Worm (Caenorhabditis elegans): ENCODE data around the gene tsen-34.
"Not testable (repeated sequence)": the region's sequence is repeated elsewhere in the genome, so short reads cannot be mapped to it uniquely, and the experiment has no call there.

DNA sequence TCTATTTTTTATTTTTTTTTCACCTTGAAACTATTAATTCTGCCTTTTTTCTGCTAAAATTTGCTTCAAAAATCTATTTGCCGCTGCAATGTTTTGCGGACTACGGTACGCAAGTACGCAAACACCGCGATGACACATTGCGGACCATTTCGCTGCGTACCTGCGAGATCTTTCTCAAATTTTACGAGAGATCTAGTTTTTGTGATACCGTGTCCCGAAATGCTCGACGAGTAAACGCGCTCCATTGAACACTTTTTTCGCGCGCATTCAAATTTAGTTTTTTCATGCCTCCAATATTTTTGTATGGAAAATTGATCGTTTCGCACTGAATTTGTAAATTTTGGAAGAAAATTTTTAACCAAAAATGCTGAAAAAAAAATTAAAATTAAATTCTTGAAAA is 6.5 kb downstream of the tsen-34 start:
- peak; percentile 44 for TF ChIP-seq tbx-2 (tag; optimal IDR thresholded peaks at IDR 0.05)
- not testable (repeated sequence) for TF ChIP-seq ceh-90 (tag; optimal IDR thresholded peaks at IDR 0.05); ama-1 (optimal IDR thresholded peaks at IDR 0.05); mep-1 (tag; optimal IDR thresholded peaks at IDR 0.05); nhr-237 (tag; optimal IDR thresholded peaks at IDR 0.05); lin-13 (GFP tag; optimal IDR thresholded peaks at IDR 0.05); unc-62 (GFP tag; optimal IDR thresholded peaks at IDR 0.05); snpc-4 (tag; optimal IDR thresholded peaks at IDR 0.05)
- TF ChIP-seq nhr-90 (tag; optimal IDR thresholded peaks at IDR 0.05; ENCODE audit: poor library complexity): peak; percentile 45
- peak; percentile 64 to 76 for TF ChIP-seq lsy-2 (tag; optimal IDR thresholded peaks at IDR 0.05)
- peak; percentile 74 for TF ChIP-seq nhr-71 (tag; optimal IDR thresholded peaks at IDR 0.05)
- peak; percentile 43 to 71 (median 64) for TF ChIP-seq dpl-1 (GFP tag; optimal IDR thresholded peaks at IDR 0.05)
- peak; percentile 42 for TF ChIP-seq xbp-1 (tag; optimal IDR thresholded peaks at IDR 0.05)

Measured in whole organism, L1 larva.